1 fruit fly cellular context compared by ENCODE assay signal in genomic region chr3L:8514768-8515167, dm6.
TF ChIP-seq lines count a peak whose summit lies in the region.

Gene CG6683, minus strand, starts transcription at chr3L:8514921.

TF ChIP-seq in whole organism, embryonic, 481 proteins besides CTCF, POLR2A, EP300 and RAD21 (continued from another document and continues in another):
- TF ChIP-seq lola (GFP tag; optimal IDR thresholded peaks at IDR 0.05; lab: Kevin White, UChicago) (no peak), gfzf (GFP tag; optimal IDR thresholded peaks at IDR 0.05; lab: Kevin White, UChicago) (peak; percentile 76), Ets97D (GFP tag; optimal IDR thresholded peaks at IDR 0.05; lab: Kevin White, UChicago) (no peak), CG17361 (GFP tag; IDR thresholded peaks at IDR 0.05; lab: Robert Waterston, UW) (no peak), gsb-n (tag; optimal IDR thresholded peaks at IDR 0.05; lab: Kevin White, UChicago) (no peak), CG4617 (GFP tag; optimal IDR thresholded peaks at IDR 0.05; lab: Kevin White, UChicago; ENCODE audit: borderline replicate concordance) (peak; percentile 53), Fer2 (tag; optimal IDR thresholded peaks at IDR 0.05; lab: Kevin White, UChicago) (no peak), CG9797 (GFP tag; optimal IDR thresholded peaks at IDR 0.05; lab: Kevin White, UChicago) (peak; percentile 66), CG17359 (tag; optimal IDR thresholded peaks at IDR 0.05; lab: Kevin White, UChicago) (no peak), CG2875 (GFP tag; optimal IDR thresholded peaks at IDR 0.05; lab: Kevin White, UChicago) (no peak), caup (GFP tag; optimal IDR thresholded peaks at IDR 0.05; lab: Kevin White, UChicago; ENCODE audit: severe bottlenecking) (no peak), CG2129 (GFP tag; IDR thresholded peaks at IDR 0.05; lab: Robert Waterston, UW; ENCODE audit: partially characterized antibody) (no peak), CG16813 (GFP tag; IDR thresholded peaks at IDR 0.05; lab: Robert Waterston, UW; ENCODE audit: partially characterized antibody) (no peak), Bgb (GFP tag; IDR thresholded peaks at IDR 0.05; lab: Robert Waterston, UW; ENCODE audit: partially characterized antibody) (no peak), E2f1 (GFP tag; IDR thresholded peaks at IDR 0.05; lab: Robert Waterston, UW) (no peak), Lhr (GFP tag; optimal IDR thresholded peaks at IDR 0.05; lab: Kevin White, UChicago) (no peak), CG10462 (GFP tag; optimal IDR thresholded peaks at IDR 0.05; lab: Kevin White, UChicago) (no peak), CG9817 (tag; optimal IDR thresholded peaks at IDR 0.05; lab: Kevin White, UChicago) (no peak), chn (GFP tag; optimal IDR thresholded peaks at IDR 0.05; lab: Kevin White, UChicago) (peak; percentile 7), Doc2 (GFP tag; IDR thresholded peaks at IDR 0.05; lab: Robert Waterston, UW) (no peak), Mes4 (GFP tag; optimal IDR thresholded peaks at IDR 0.05; lab: Kevin White, UChicago) (no peak), Dip3 (GFP tag; optimal IDR thresholded peaks at IDR 0.05; lab: Kevin White, UChicago) (no peak), D19A (tag; optimal IDR thresholded peaks at IDR 0.05; lab: Kevin White, UChicago) (no peak), Drgx (GFP tag; IDR thresholded peaks at IDR 0.05; lab: Robert Waterston, UW) (no peak), MESR4 (GFP tag; optimal IDR thresholded peaks at IDR 0.05; lab: Kevin White, UChicago) (peak; percentile 49), Doc3 (GFP tag; IDR thresholded peaks at IDR 0.05; lab: Robert Waterston, UW; ENCODE audit: partially characterized antibody) (no peak), Hand (GFP tag; optimal IDR thresholded peaks at IDR 0.05; lab: Kevin White, UChicago) (no peak), CG2116 (GFP tag; optimal IDR thresholded peaks at IDR 0.05; lab: Kevin White, UChicago) (peak; percentile 21), ems (GFP tag; optimal IDR thresholded peaks at IDR 0.05; lab: Kevin White, UChicago) (no peak), sug (tag; optimal IDR thresholded peaks at IDR 0.05; lab: Kevin White, UChicago) (peak; percentile 82), CG4424 (GFP tag; optimal IDR thresholded peaks at IDR 0.05; lab: Kevin White, UChicago) (no peak), nmo (GFP tag; optimal IDR thresholded peaks at IDR 0.05; lab: Kevin White, UChicago) (no peak), Spps (tag; optimal IDR thresholded peaks at IDR 0.05; lab: Kevin White, UChicago) (no peak), pzg (GFP tag; optimal IDR thresholded peaks at IDR 0.05; lab: Kevin White, UChicago) (peak; percentile 49), CG6175 (GFP tag; IDR thresholded peaks at IDR 0.05; lab: Robert Waterston, UW) (no peak), Oaz (GFP tag; IDR thresholded peaks at IDR 0.05; lab: Robert Waterston, UW) (no peak), CG15073 (GFP tag; optimal IDR thresholded peaks at IDR 0.05; lab: Kevin White, UChicago) (no peak), CG10565 (GFP tag; optimal IDR thresholded peaks at IDR 0.05; lab: Kevin White, UChicago) (no peak), Neu2 (GFP tag; optimal IDR thresholded peaks at IDR 0.05; lab: Kevin White, UChicago; ENCODE audit: borderline replicate concordance) (no peak), tx (GFP tag; optimal IDR thresholded peaks at IDR 0.05; lab: Kevin White, UChicago) (no peak), CG13287 (GFP tag; IDR thresholded peaks at IDR 0.05; lab: Robert Waterston, UW; ENCODE audit: partially characterized antibody) (no peak), CG4707 (GFP tag; optimal IDR thresholded peaks at IDR 0.05; lab: Kevin White, UChicago) (peak; percentile 13), bsh (GFP tag; optimal IDR thresholded peaks at IDR 0.05; lab: Kevin White, UChicago) (no peak), tap (tag; optimal IDR thresholded peaks at IDR 0.05; lab: Kevin White, UChicago) (no peak), CG10321 (GFP tag; IDR thresholded peaks at IDR 0.05; lab: Robert Waterston, UW) (no peak), fd102C (GFP tag; optimal IDR thresholded peaks at IDR 0.05; lab: Kevin White, UChicago) (no peak), Lpt (GFP tag; optimal IDR thresholded peaks at IDR 0.05; lab: Kevin White, UChicago) (no peak), jigr1 (GFP tag; IDR thresholded peaks at IDR 0.05; lab: Robert Waterston, UW) (no peak), Stat92E (GFP tag; optimal IDR thresholded peaks at IDR 0.05; lab: Kevin White, UChicago) (peak in 1 of 3 experiments; percentile 11), CG11398 (GFP tag; optimal IDR thresholded peaks at IDR 0.05; lab: Kevin White, UChicago) (no peak), nom (GFP tag; optimal IDR thresholded peaks at IDR 0.05; lab: Kevin White, UChicago) (peak; percentile 9), CG4854 (GFP tag; optimal IDR thresholded peaks at IDR 0.05; lab: Kevin White, UChicago) (no peak), YL-1 (GFP tag; optimal IDR thresholded peaks at IDR 0.05; lab: Kevin White, UChicago) (peak; percentile 49), CG10959 (GFP tag; IDR thresholded peaks at IDR 0.05; lab: Robert Waterston, UW) (no peak), org-1 (GFP tag; optimal IDR thresholded peaks at IDR 0.05; lab: Kevin White, UChicago) (no peak), CG32767 (GFP tag; IDR thresholded peaks at IDR 0.05; lab: Robert Waterston, UW) (no peak), CG42726 (GFP tag; IDR thresholded peaks at IDR 0.05; lab: Robert Waterston, UW; ENCODE audit: partially characterized antibody) (no peak), CG12071 (GFP tag; optimal IDR thresholded peaks at IDR 0.05; lab: Kevin White, UChicago) (peak; percentile 14), Mrtf (GFP tag; IDR thresholded peaks at IDR 0.05; lab: Robert Waterston, UW) (no peak), CG14965 (GFP tag; optimal IDR thresholded peaks at IDR 0.05; lab: Kevin White, UChicago; ENCODE audit: borderline replicate concordance) (no peak), NfI (GFP tag; optimal IDR thresholded peaks at IDR 0.05; lab: Kevin White, UChicago) (no peak), zen2 (GFP tag; IDR thresholded peaks at IDR 0.05; lab: Robert Waterston, UW; ENCODE audit: partially characterized antibody) (no peak), CG11456 (GFP tag; IDR thresholded peaks at IDR 0.05; lab: Robert Waterston, UW) (no peak), Hr39 (optimal IDR thresholded peaks at IDR 0.05; lab: Kevin White, UChicago) (no peak), Rfx (GFP tag; IDR thresholded peaks at IDR 0.05; lab: Robert Waterston, UW) (no peak), CG1647 (GFP tag; optimal IDR thresholded peaks at IDR 0.05; lab: Kevin White, UChicago) (no peak), CG6765 (GFP tag; optimal IDR thresholded peaks at IDR 0.05; lab: Kevin White, UChicago) (peak; percentile 17), CG33557 (GFP tag; optimal IDR thresholded peaks at IDR 0.05; lab: Kevin White, UChicago) (no peak), tio (GFP tag; optimal IDR thresholded peaks at IDR 0.05; lab: Kevin White, UChicago) (no peak), CG7372 (GFP tag; IDR thresholded peaks at IDR 0.05; lab: Robert Waterston, UW) (no peak), Deaf1 (tag; optimal IDR thresholded peaks at IDR 0.05; lab: Kevin White, UChicago) (no peak), CG6791 (GFP tag; IDR thresholded peaks at IDR 0.05; lab: Robert Waterston, UW; ENCODE audit: partially characterized antibody) (no peak), sna (GFP tag; IDR thresholded peaks at IDR 0.05; lab: Robert Waterston, UW; ENCODE audit: partially characterized antibody) (no peak), CG10147 (GFP tag; optimal IDR thresholded peaks at IDR 0.05; lab: Kevin White, UChicago) (no peak), B-H2 (GFP tag; optimal IDR thresholded peaks at IDR 0.05; lab: Kevin White, UChicago) (no peak), fu2 (GFP tag; optimal IDR thresholded peaks at IDR 0.05; lab: Kevin White, UChicago) (no peak), sisA (GFP tag; IDR thresholded peaks at IDR 0.05; lab: Robert Waterston, UW) (no peak), zen (tag; optimal IDR thresholded peaks at IDR 0.05; lab: Kevin White, UChicago) (no peak), Mad (GFP tag; optimal IDR thresholded peaks at IDR 0.05; lab: Kevin White, UChicago) (no peak), Dref (GFP tag; IDR thresholded peaks at IDR 0.05; lab: Robert Waterston, UW) (no peak), MBD-R2 (GFP tag; IDR thresholded peaks at IDR 0.05; lab: Robert Waterston, UW) (peak; percentile 45; the same call in 1 of the 2 replicates), Sry-β (GFP tag; optimal IDR thresholded peaks at IDR 0.05; lab: Kevin White, UChicago) (no peak), btn (GFP tag; optimal IDR thresholded peaks at IDR 0.05; lab: Kevin White, UChicago) (no peak), wek (GFP tag; optimal IDR thresholded peaks at IDR 0.05; lab: Kevin White, UChicago) (peak; percentile 37), en (GFP tag; optimal IDR thresholded peaks at IDR 0.05; lab: Kevin White, UChicago) (no peak), CG14710 (tag; optimal IDR thresholded peaks at IDR 0.05; lab: Kevin White, UChicago) (peak; percentile 12), CG6254 (GFP tag; optimal IDR thresholded peaks at IDR 0.05; lab: Kevin White, UChicago) (peak; percentile 67), prd (optimal IDR thresholded peaks at IDR 0.05; lab: Kevin White, UChicago) (no peak), prd (GFP tag; IDR thresholded peaks at IDR 0.05; lab: Robert Waterston, UW) (no peak), ATbp (GFP tag; optimal IDR thresholded peaks at IDR 0.05; lab: Kevin White, UChicago) (no peak), CG9437 (GFP tag; optimal IDR thresholded peaks at IDR 0.05; lab: Kevin White, UChicago) (no peak), nerfin-1 (tag; optimal IDR thresholded peaks at IDR 0.05; lab: Kevin White, UChicago) (peak; percentile 38), CG17568 (GFP tag; optimal IDR thresholded peaks at IDR 0.05; lab: Kevin White, UChicago) (no peak), Dp (GFP tag; optimal IDR thresholded peaks at IDR 0.05; lab: Kevin White, UChicago) (peak; percentile 84), CG3407 (GFP tag; optimal IDR thresholded peaks at IDR 0.05; lab: Kevin White, UChicago) (no peak), BEAF-32 (GFP tag; optimal IDR thresholded peaks at IDR 0.05; lab: Kevin White, UChicago) (peak; percentile 10), CG15514 (GFP tag; optimal IDR thresholded peaks at IDR 0.05; lab: Kevin White, UChicago) (peak; percentile 23), Hmx (GFP tag; optimal IDR thresholded peaks at IDR 0.05; lab: Kevin White, UChicago) (no peak), vfl (GFP tag; optimal IDR thresholded peaks at IDR 0.05; lab: Kevin White, UChicago) (no peak), Sry-δ (GFP tag; optimal IDR thresholded peaks at IDR 0.05; lab: Kevin White, UChicago) (no peak), CG12744 (GFP tag; optimal IDR thresholded peaks at IDR 0.05; lab: Kevin White, UChicago) (no peak), mirr (GFP tag; optimal IDR thresholded peaks at IDR 0.05; lab: Kevin White, UChicago) (no peak), ham (GFP tag; IDR thresholded peaks at IDR 0.05; lab: Robert Waterston, UW) (no peak), eyg (GFP tag; optimal IDR thresholded peaks at IDR 0.05; lab: Kevin White, UChicago) (no peak), CG4730 (GFP tag; IDR thresholded peaks at IDR 0.05; lab: Robert Waterston, UW) (no peak), CG30403 (GFP tag; optimal IDR thresholded peaks at IDR 0.05; lab: Kevin White, UChicago) (no peak), TFAM (GFP tag; optimal IDR thresholded peaks at IDR 0.05; lab: Kevin White, UChicago) (no peak), ap (GFP tag; IDR thresholded peaks at IDR 0.05; lab: Robert Waterston, UW) (no peak), peb (GFP tag; IDR thresholded peaks at IDR 0.05; lab: Robert Waterston, UW) (no peak), stc (GFP tag; IDR thresholded peaks at IDR 0.05; lab: Robert Waterston, UW) (no peak), Med (GFP tag; lab: Kevin White, UChicago) (peak; percentile 45), CG18619 (GFP tag; optimal IDR thresholded peaks at IDR 0.05; lab: Kevin White, UChicago) (no peak), ac (GFP tag; optimal IDR thresholded peaks at IDR 0.05; lab: Kevin White, UChicago) (no peak), Bdp1 (GFP tag; optimal IDR thresholded peaks at IDR 0.05; lab: Kevin White, UChicago) (no peak), seq (GFP tag; IDR thresholded peaks at IDR 0.05; lab: Robert Waterston, UW) (no peak), psq (GFP tag; optimal IDR thresholded peaks at IDR 0.05; lab: Kevin White, UChicago) (no peak), E2f2 (GFP tag; IDR thresholded peaks at IDR 0.05; lab: Robert Waterston, UW) (peak; percentile 88), dmrt11E (tag; optimal IDR thresholded peaks at IDR 0.05; lab: Kevin White, UChicago) (no peak), NK7.1 (GFP tag; optimal IDR thresholded peaks at IDR 0.05; lab: Kevin White, UChicago) (no peak), phol (tag; optimal IDR thresholded peaks at IDR 0.05; lab: Kevin White, UChicago) (peak; percentile 39), corto (GFP tag; optimal IDR thresholded peaks at IDR 0.05; lab: Kevin White, UChicago) (no peak), Meics (GFP tag; optimal IDR thresholded peaks at IDR 0.05; lab: Kevin White, UChicago) (no peak), dysf (GFP tag; IDR thresholded peaks at IDR 0.05; lab: Robert Waterston, UW) (no peak), CG12236 (GFP tag; optimal IDR thresholded peaks at IDR 0.05; lab: Kevin White, UChicago) (no peak), CG12104 (GFP tag; optimal IDR thresholded peaks at IDR 0.05; lab: Kevin White, UChicago) (no peak), Nf-YB (GFP tag; optimal IDR thresholded peaks at IDR 0.05; lab: Kevin White, UChicago) (no peak), Ptx1 (GFP tag; IDR thresholded peaks at IDR 0.05; lab: Robert Waterston, UW) (no peak), Fer1 (GFP tag; optimal IDR thresholded peaks at IDR 0.05; lab: Kevin White, UChicago) (peak; percentile 5), CG17186 (GFP tag; optimal IDR thresholded peaks at IDR 0.05; lab: Kevin White, UChicago) (peak; percentile 15), trh (GFP tag; optimal IDR thresholded peaks at IDR 0.05; lab: Kevin White, UChicago) (no peak), cato (GFP tag; optimal IDR thresholded peaks at IDR 0.05; lab: Kevin White, UChicago; ENCODE audit: borderline replicate concordance) (no peak), D (optimal IDR thresholded peaks at IDR 0.05; lab: Kevin White, UChicago) (no peak), D (GFP tag; optimal IDR thresholded peaks at IDR 0.05; lab: Kevin White, UChicago) (no peak), salm (tag; optimal IDR thresholded peaks at IDR 0.05; lab: Kevin White, UChicago) (no peak), Lim3 (GFP tag; IDR thresholded peaks at IDR 0.05; lab: Robert Waterston, UW) (no peak), CG5245 (GFP tag; optimal IDR thresholded peaks at IDR 0.05; lab: Kevin White, UChicago) (no peak), Myb (GFP tag; optimal IDR thresholded peaks at IDR 0.05; lab: Kevin White, UChicago) (no peak), CG9727 (GFP tag; optimal IDR thresholded peaks at IDR 0.05; lab: Kevin White, UChicago) (no peak)
